Fruit fly (Drosophila melanogaster) whole organism, wandering third instar larva: ENCODE data around the gene net.

ENCODE experiments used
- Abd-B ChIP-seq: fragments of >200 bp; optimal IDR thresholded peaks from 2 replicates; lab custom pipeline; 2017; ENCODE audit warnings: missing biosample characterization, missing genetic modification characterization
- CG32264 ChIP-seq: fragments of 200-800 bp; sonication (Bioruptor generic); optimal IDR thresholded peaks from 2 replicates; lab custom pipeline; 2016; ENCODE audit warnings: missing biosample characterization, missing genetic modification characterization
- CrebA ChIP-seq: fragments of 200-800 bp; sonication (Bioruptor generic); optimal IDR thresholded peaks from 2 replicates; lab custom pipeline; 2016; ENCODE audit warnings: missing biosample characterization, mild to moderate bottlenecking, missing genetic modification characterization, borderline replicate concordance
- Dfd ChIP-seq: fragments of >200 bp; optimal IDR thresholded peaks from 2 replicates; lab custom pipeline; 2017; ENCODE audit warnings: missing biosample characterization, missing genetic modification characterization
- GATAd ChIP-seq: sonication (Bioruptor generic); optimal IDR thresholded peaks from 2 replicates; lab custom pipeline; 2016; ENCODE audit warnings: missing biosample characterization, missing genetic modification characterization
- HLH106 ChIP-seq: fragments of 200-800 bp; optimal IDR thresholded peaks from 3 replicates; lab custom pipeline; 2019; ENCODE audit warnings: missing biosample characterization, mild to moderate bottlenecking, missing genetic modification characterization, moderate library complexity
- Hnf4 ChIP-seq: fragments of 200-800 bp; sonication (Bioruptor generic); optimal IDR thresholded peaks from 2 replicates; lab custom pipeline; 2016; ENCODE audit warnings: missing biosample characterization, mild to moderate bottlenecking, missing genetic modification characterization
- Hr78 ChIP-seq: fragments of >200 bp; optimal IDR thresholded peaks from 2 replicates; lab custom pipeline; 2017; ENCODE audit warnings: missing biosample characterization, missing genetic modification characterization
- Hr83 ChIP-seq: fragments of 200-300 bp; sonication (Bioruptor generic); optimal IDR thresholded peaks from 2 replicates; lab custom pipeline; 2016; ENCODE audit warnings: missing biosample characterization, mild to moderate bottlenecking, missing genetic modification characterization, moderate library complexity; ENCODE audit not compliant: poor library complexity, severe bottlenecking
- Jra ChIP-seq: sonication (Bioruptor generic); optimal IDR thresholded peaks from 2 replicates; lab custom pipeline; 2016; ENCODE audit warnings: missing biosample characterization, missing genetic modification characterization
- Rel ChIP-seq, 2 experiments: fragments of 200-800 bp; sonication (Bioruptor generic) in 1 of 2; optimal IDR thresholded peaks; 2 replicates in 1 of 2; 3 replicates in 1 of 2; lab custom pipeline; 2016 to 2019; ENCODE audit warnings: mild to moderate bottlenecking in 2 of 2, missing biosample characterization in 2 of 2, missing genetic modification characterization in 2 of 2, moderate library complexity in 1 of 2
- Sp1 ChIP-seq: fragments of 200-800 bp; sonication (Bioruptor generic); optimal IDR thresholded peaks from 3 replicates; lab custom pipeline; 2019; ENCODE audit warnings: missing biosample characterization, mild to moderate bottlenecking, missing genetic modification characterization, moderate library complexity
- Vsx2 ChIP-seq: fragments of 200-300, 225-300 bp; sonication (Bioruptor generic); optimal IDR thresholded peaks from 2 replicates; lab custom pipeline; 2018; ENCODE audit warnings: missing biosample characterization, missing genetic modification characterization; ENCODE audit not compliant: partially characterized antibody
- br ChIP-seq: fragments of 200-800 bp; sonication (Bioruptor generic); optimal IDR thresholded peaks from 2 replicates; lab custom pipeline; 2016; ENCODE audit warnings: missing biosample characterization, missing genetic modification characterization
- brk ChIP-seq: fragments of 200-800 bp; sonication (Bioruptor generic); optimal IDR thresholded peaks from 2 replicates; lab custom pipeline; 2016; ENCODE audit warnings: missing biosample characterization, mild to moderate bottlenecking, missing genetic modification characterization
- dl ChIP-seq, 2 experiments: fragments of 175-275, 200-275 bp in 1 of 2; fragments of 200-275 bp in 1 of 2; sonication (Bioruptor generic); optimal IDR thresholded peaks; lab custom pipeline; 2018; ENCODE audit warnings: mild to moderate bottlenecking in 2 of 2, missing biosample characterization in 2 of 2, missing genetic modification characterization in 2 of 2, moderate library complexity in 2 of 2; ENCODE audit not compliant: partially characterized antibody in 2 of 2, insufficient read depth in 1 of 2
- dmrt93B ChIP-seq: fragments of 200-800 bp; sonication (Bioruptor generic); optimal IDR thresholded peaks from 2 replicates; lab custom pipeline; 2018; ENCODE audit warnings: missing biosample characterization, mild to moderate bottlenecking, missing genetic modification characterization
- ey ChIP-seq: fragments of 200-800 bp; sonication (Bioruptor generic); optimal IDR thresholded peaks from 2 replicates; lab custom pipeline; 2016; ENCODE audit warnings: missing biosample characterization, missing genetic modification characterization
- h ChIP-seq: fragments of 200-800 bp; sonication (Bioruptor generic); optimal IDR thresholded peaks from 3 replicates; lab custom pipeline; 2016; ENCODE audit warnings: missing biosample characterization, mild to moderate bottlenecking, missing genetic modification characterization
- lola ChIP-seq: fragments of >200 bp; optimal IDR thresholded peaks from 2 replicates; lab custom pipeline; 2017; ENCODE audit warnings: missing biosample characterization, missing genetic modification characterization
- pan ChIP-seq: fragments of >200 bp; optimal IDR thresholded peaks from 2 replicates; lab custom pipeline; 2017
- psq ChIP-seq: fragments of 200-800 bp; sonication (Bioruptor generic); optimal IDR thresholded peaks from 3 replicates; lab custom pipeline; 2017; ENCODE audit warnings: missing biosample characterization, mild to moderate bottlenecking, missing genetic modification characterization, moderate library complexity
- rgr ChIP-seq: fragments of 200-800 bp; sonication (Bioruptor generic); optimal IDR thresholded peaks from 3 replicates; lab custom pipeline; 2016; ENCODE audit warnings: missing biosample characterization, mild to moderate bottlenecking, missing genetic modification characterization
- sage ChIP-seq: fragments of 200-800 bp; sonication (Bioruptor generic); optimal IDR thresholded peaks from 2 replicates; lab custom pipeline; 2016; ENCODE audit warnings: missing biosample characterization, mild to moderate bottlenecking, missing genetic modification characterization
- sv ChIP-seq: fragments of 200-800 bp; sonication (Bioruptor generic); optimal IDR thresholded peaks from 3 replicates; lab custom pipeline; 2016; ENCODE audit warnings: missing biosample characterization, missing genetic modification characterization
- tai ChIP-seq: sonication (Bioruptor generic); optimal IDR thresholded peaks from 2 replicates; lab custom pipeline; 2016; ENCODE audit warnings: missing biosample characterization, missing genetic modification characterization
- usp ChIP-seq: fragments of >200 bp; optimal IDR thresholded peaks from 2 replicates; lab custom pipeline; 2017; ENCODE audit warnings: missing biosample characterization, missing genetic modification characterization
- woc ChIP-seq: sonication (Bioruptor generic); optimal IDR thresholded peaks from 2 replicates; lab custom pipeline; 2016; ENCODE audit warnings: missing biosample characterization, mild to moderate bottlenecking, missing genetic modification characterization

The net gene

dm6 chr2L:120492-121455, 33.6 kb upstream of the net start (continued):
- TF ChIP-seq Hr78 (GFP tag; lab: Kevin White, UChicago) (no peak), CrebA (no peak), lola (GFP tag; lab: Kevin White, UChicago) (no peak), ey (GFP tag; lab: Kevin White, UChicago) (no peak), br (GFP tag; lab: Kevin White, UChicago) (peak; percentile 73), tai (GFP tag; lab: Kevin White, UChicago) (no peak), Sp1 (GFP tag; lab: Kevin White, UChicago) (no peak)
- TF ChIP-seq, all 38 proteins: peak for 10

dm6 chr2L:117750-118149, 30.6 kb upstream of the net start:
- TF ChIP-seq sv (GFP tag; lab: Kevin White, UChicago) = peak; percentile 1
- no peak for TF ChIP-seq sage

- no peak for TF ChIP-seq dmrt93B
- TF ChIP-seq Dfd (GFP tag; lab: Kevin White, UChicago) = peak; percentile 63
- no peak for TF ChIP-seq Hr83 (GFP tag; lab: Kevin White, UChicago)
- no peak for TF ChIP-seq Jra (GFP tag; lab: Kevin White, UChicago)
These were observed 29.2 kb upstream of the net start, which contains the start of gene CG13694 for dm6 chr2L:116388-116787. CG13694 (minus strand) TSS chr2L:116488.

dm6 chr2L:114429-114828, 27.2 kb upstream of the net start, which contains the start of gene ND-15:
ND-15 (plus strand) TSS chr2L:114726.
- no peak for TF ChIP-seq Rel (GFP tag; optimal IDR thresholded peaks at IDR 0.05; lab: Kevin White, UChicago)
- TF ChIP-seq Rel (tag; optimal IDR thresholded peaks at IDR 0.05; lab: Kevin White, UChicago) = peak; percentile 2
- TF ChIP-seq Hnf4 (GFP tag; lab: Kevin White, UChicago) = peak; percentile 12
- no peak for TF ChIP-seq dl (GFP tag; optimal IDR thresholded peaks at IDR 0.05; lab: Kevin White, UChicago; ENCODE audit: insufficient read depth in 1 of 2, partially characterized antibody in 2 of 2)
- no peak for TF ChIP-seq pan (lab: Kevin White, UChicago)

dm6 chr2L:110046-110445, 22.9 kb upstream of the net start:
- no peak for TF ChIP-seq brk (GFP tag; lab: Kevin White, UChicago)
- TF ChIP-seq psq (GFP tag; lab: Kevin White, UChicago) = no peak
- TF ChIP-seq br (GFP tag; lab: Kevin White, UChicago) = no peak
- TF ChIP-seq CG32264 (GFP tag; lab: Kevin White, UChicago) = no peak
- TF ChIP-seq GATAd (GFP tag; lab: Kevin White, UChicago) = no peak
- no peak for TF ChIP-seq Abd-B (GFP tag; lab: Kevin White, UChicago)
- TF ChIP-seq pan (lab: Kevin White, UChicago) = no peak
- TF ChIP-seq woc = no peak
- TF ChIP-seq rgr = no peak
- TF ChIP-seq usp = no peak
- no peak for TF ChIP-seq Hr83 (GFP tag; lab: Kevin White, UChicago)
- TF ChIP-seq CrebA = no peak
- TF ChIP-seq Vsx2 = no peak
- TF ChIP-seq h (GFP tag; lab: Kevin White, UChicago) = no peak
- no peak for TF ChIP-seq sv (GFP tag; lab: Kevin White, UChicago)
- no peak for TF ChIP-seq HLH106 (tag; lab: Kevin White, UChicago)
